Worm (Caenorhabditis elegans) whole organism, L3 larva: ENCODE measurements around the gene nlp-9.

Source experiments
- nfya-1 ChIP-seq: sonication (generic microtip); optimal IDR thresholded peaks from 2 replicates; lab custom pipeline; 2017; ENCODE audit warnings: missing genetic modification characterization, mild to moderate bottlenecking, missing compliant biosample characterization, antibody characterized with exemption, moderate library complexity; ENCODE audit not compliant: insufficient read depth
- nhr-28 ChIP-seq: fragments of 150-350 bp; optimal IDR thresholded peaks from 2 replicates; lab custom pipeline; 2014; ENCODE audit warnings: missing biosample characterization, missing genetic modification characterization

DNA sequence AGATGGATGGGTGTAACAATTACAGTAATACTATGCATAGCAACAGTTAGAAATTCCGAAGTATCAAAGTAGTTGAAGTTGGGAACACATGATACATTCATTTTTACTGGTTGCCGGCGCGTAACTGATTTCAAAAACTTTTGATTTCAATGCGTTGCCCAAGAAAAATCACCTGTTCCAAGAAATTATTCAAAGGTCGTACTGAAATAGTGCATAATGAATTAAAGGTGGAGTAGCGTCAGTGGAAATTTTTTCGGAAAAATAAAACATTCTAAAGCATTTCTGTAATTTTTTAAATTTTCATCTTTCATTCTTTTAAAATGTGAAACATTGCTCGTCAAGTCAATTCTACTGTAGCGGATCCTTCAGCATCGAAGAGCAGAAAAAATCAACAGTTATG is 20.9 kb downstream of the nlp-9 start, which contains the start of gene srh-204:
- TF ChIP-seq nhr-28, result no peak
- TF ChIP-seq nfya-1 (tag; lab: Kevin White, UChicago), result no peak
